Worm (Caenorhabditis elegans) whole organism, L4/young adult: ENCODE measurements around the gene mog-2.

Source experiments
- W03F9.2 ChIP-seq: fragments of 150-350 bp; optimal IDR thresholded peaks from 2 replicates; lab custom pipeline; 2014; ENCODE audit warnings: missing biosample characterization, missing genetic modification characterization
- dao-5 ChIP-seq: sonication (generic microtip); optimal IDR thresholded peaks from 2 replicates; lab custom pipeline; 2016; ENCODE audit warnings: missing genotype, missing genetic modification characterization, moderate library complexity, missing compliant biosample characterization
- him-1 ChIP-seq: sonication (generic microtip); optimal IDR thresholded peaks from 2 replicates; lab custom pipeline; 2016; ENCODE audit warnings: missing genotype, missing genetic modification reagents, missing genetic modification characterization, missing compliant biosample characterization

Gene mog-2

ce11 chrII:4301307-4301706 is 22.9 kb upstream of the mog-2 start, which contains the start of gene gtf-2F1:
Gene gtf-2F1 (plus strand): TSS chrII:4301607.
- TF ChIP-seq dao-5 (tag; lab: Kevin White, UChicago) (no peak), him-1 (tag; lab: Kevin White, UChicago) (no peak), W03F9.2 (tag; lab: Kevin White, UChicago) (no peak)

ce11 chrII:4306921-4307630 is 17.1 kb upstream of the mog-2 start, which contains the start of gene Y52E8A.3:
Gene Y52E8A.3 (minus strand): TSS chrII:4306971.
- no peak for TF ChIP-seq dao-5 (tag; lab: Kevin White, UChicago)
- no peak for TF ChIP-seq W03F9.2 (tag; lab: Kevin White, UChicago)
- no peak for TF ChIP-seq him-1 (tag; lab: Kevin White, UChicago)

- TF ChIP-seq dao-5 (tag; lab: Kevin White, UChicago), result no peak
- TF ChIP-seq W03F9.2 (tag; lab: Kevin White, UChicago), result no peak
- TF ChIP-seq him-1 (tag; lab: Kevin White, UChicago), result no peak
These were observed 12.0 kb upstream of the mog-2 start, which contains the start of gene plep-1 for ce11 chrII:4312115-4312514. Gene plep-1 (minus strand): TSS chrII:4312215.

ce11 chrII:4316011-4316410 is 8.2 kb upstream of the mog-2 start, which contains the start of gene srw-40:
Gene srw-40 (minus strand): TSS chrII:4316111.
- TF ChIP-seq W03F9.2 (tag; lab: Kevin White, UChicago) (no peak), dao-5 (tag; lab: Kevin White, UChicago) (no peak), him-1 (tag; lab: Kevin White, UChicago) (no peak)

- TF ChIP-seq W03F9.2 (tag; lab: Kevin White, UChicago) (no peak), him-1 (tag; lab: Kevin White, UChicago) (no peak), dao-5 (tag; lab: Kevin White, UChicago) (no peak)
These were observed 4.6 kb upstream of the mog-2 start, which contains the start of gene Y52E8A.6 for ce11 chrII:4319537-4320019. Gene Y52E8A.6 (minus strand): TSS chrII:4319969.

- TF ChIP-seq dao-5 (tag; lab: Kevin White, UChicago) (no peak), W03F9.2 (tag; lab: Kevin White, UChicago) (no peak), him-1 (tag; lab: Kevin White, UChicago) (no peak)
These were observed 3.7 kb upstream of the mog-2 start, which contains the start of gene Y52E8A.2 for ce11 chrII:4320455-4320854. Gene Y52E8A.2 (plus strand): TSS chrII:4320836.

ce11 chrII:4321766-4322165 is 2.4 kb upstream of the mog-2 start, which contains the start of gene Y52E8A.1:
Gene Y52E8A.1 (plus strand): TSS chrII:4322066.
- no peak for TF ChIP-seq dao-5 (tag; lab: Kevin White, UChicago)
- no peak for TF ChIP-seq him-1 (tag; lab: Kevin White, UChicago)
- no peak for TF ChIP-seq W03F9.2 (tag; lab: Kevin White, UChicago)

ce11 chrII:4322871-4323270 is 1.3 kb upstream of the mog-2 start, which contains the start of gene H20J04.6:
Gene H20J04.6 (plus strand): TSS chrII:4323256.
- no peak for TF ChIP-seq him-1 (tag; lab: Kevin White, UChicago)
- TF ChIP-seq dao-5 (tag; lab: Kevin White, UChicago), result no peak
- TF ChIP-seq W03F9.2 (tag; lab: Kevin White, UChicago), result no peak

- TF ChIP-seq him-1 (tag; lab: Kevin White, UChicago) (no peak), W03F9.2 (tag; lab: Kevin White, UChicago) (no peak), dao-5 (tag; lab: Kevin White, UChicago) (no peak)
These were observed 2.3 kb downstream of the mog-2 start, which contains the start of gene pfd-2 for ce11 chrII:4326420-4326819. Gene pfd-2 (plus strand): TSS chrII:4326720.

ce11 chrII:4328716-4329115 is 4.6 kb downstream of the mog-2 start, which contains the start of gene H20J04.4:
Gene H20J04.4 (plus strand): TSS chrII:4329016.
- TF ChIP-seq him-1 (tag; lab: Kevin White, UChicago) (no peak), W03F9.2 (tag; lab: Kevin White, UChicago) (no peak), dao-5 (tag; lab: Kevin White, UChicago) (no peak)

ce11 chrII:4334448-4334847 is 10.3 kb downstream of the mog-2 start, which contains the start of gene madf-3:
Gene madf-3 (plus strand): TSS chrII:4334748.
- TF ChIP-seq him-1 (tag; lab: Kevin White, UChicago), result no peak
- TF ChIP-seq dao-5 (tag; lab: Kevin White, UChicago), result no peak

ce11 chrII:4337731-4338130 is 13.6 kb downstream of the mog-2 start:
- TF ChIP-seq him-1 (tag; lab: Kevin White, UChicago), result no peak
- no peak for TF ChIP-seq dao-5 (tag; lab: Kevin White, UChicago)
- TF ChIP-seq W03F9.2 (tag; lab: Kevin White, UChicago), result no peak

- no peak for TF ChIP-seq him-1 (tag; lab: Kevin White, UChicago)
- TF ChIP-seq W03F9.2 (tag; lab: Kevin White, UChicago), result no peak
- no peak for TF ChIP-seq dao-5 (tag; lab: Kevin White, UChicago)
These were observed 15.7 kb downstream of the mog-2 start, which contains the start of gene athp-2 for ce11 chrII:4339882-4340281. Gene athp-2 (plus strand): TSS chrII:4340182.
